Worm (Caenorhabditis elegans): ENCODE results near the gene C28H8.7.

- TF ChIP-seq aly-2 (tag; optimal IDR thresholded peaks at IDR 0.05): no peak
- TF ChIP-seq nhr-77 (tag; optimal IDR thresholded peaks at IDR 0.05): no peak
- no peak for TF ChIP-seq R02D3.7 (tag; optimal IDR thresholded peaks at IDR 0.05)
- no peak for TF ChIP-seq ama-1 (optimal IDR thresholded peaks at IDR 0.05)
- no peak for TF ChIP-seq nhr-23 (tag; optimal IDR thresholded peaks at IDR 0.05)
- TF ChIP-seq elt-1 (tag; optimal IDR thresholded peaks at IDR 0.05): no peak
- TF ChIP-seq lsy-2 (tag; optimal IDR thresholded peaks at IDR 0.05): no peak
- TF ChIP-seq alr-1 (tag; optimal IDR thresholded peaks at IDR 0.05): no peak
- no peak for TF ChIP-seq blmp-1 (tag; optimal IDR thresholded peaks at IDR 0.05; ENCODE audit: insufficient read depth)
- TF ChIP-seq nhr-10 (tag; optimal IDR thresholded peaks at IDR 0.05): no peak
- no peak for TF ChIP-seq nhr-11 (tag; optimal IDR thresholded peaks at IDR 0.05)
- TF ChIP-seq lin-11 (tag; optimal IDR thresholded peaks at IDR 0.05): no peak
These were observed 4.5 kb downstream of the C28H8.7 start for ce11 chrIII:5882284-5882683.

Data from whole organism, L2 larva.